Fruit fly (Drosophila melanogaster) whole organism, embryonic: Measurements from ENCODE around the gene Gdi.
A peak's percentile ranks its signal among the peaks of the same experiment; 100 is the strongest.

Source experiments
- ATbp ChIP-seq: fragments of 200-800 bp; sonication (Bioruptor generic); optimal IDR thresholded peaks from 2 replicates; lab custom pipeline; 2017; ENCODE audit warnings: missing biosample characterization, mild to moderate bottlenecking, missing genetic modification characterization, missing genetic modification reagents
- Ada2b ChIP-seq: fragments of 200-800 bp; sonication (Bioruptor generic); IDR thresholded peaks from 2 replicates; pipeline ENCODE4 v1.3.6; 2022; ENCODE audit warnings: missing biosample characterization, missing genetic modification characterization
- Aef1 ChIP-seq: fragments of 200-800 bp; sonication (Bioruptor generic); IDR thresholded peaks from 3 replicates; pipeline ENCODE4 v1.3.6; 2022; ENCODE audit warnings: missing biosample characterization, missing genetic modification characterization
- B-H2 ChIP-seq: fragments of 200-800 bp; sonication (Bioruptor generic); optimal IDR thresholded peaks from 2 replicates; lab custom pipeline; 2018; ENCODE audit warnings: missing biosample characterization, mild to moderate bottlenecking, missing genetic modification characterization
- CG1024 ChIP-seq: fragments of 200-800 bp; sonication (Bioruptor generic); IDR thresholded peaks from 2 replicates; pipeline ENCODE4 v1.3.6; 2022; ENCODE audit warnings: missing biosample characterization, missing genetic modification characterization
- CG10565 ChIP-seq: fragments of 200-800 bp; sonication (Bioruptor generic); optimal IDR thresholded peaks from 3 replicates; lab custom pipeline; 2016; ENCODE audit warnings: missing biosample characterization, mild to moderate bottlenecking, missing genetic modification characterization
- CG11695 ChIP-seq: fragments of 200-800 bp; sonication (Bioruptor generic); IDR thresholded peaks from 3 replicates; pipeline ENCODE4 v1.3.6; 2022; ENCODE audit warnings: missing biosample characterization, missing genetic modification characterization
- CG12659 ChIP-seq: fragments of 200-800 bp; sonication (Bioruptor generic); optimal IDR thresholded peaks from 3 replicates; lab custom pipeline; 2017; ENCODE audit warnings: mild to moderate bottlenecking, missing biosample characterization, missing genetic modification reagents, missing genetic modification characterization
- CG12942 ChIP-seq: fragments of 200-800 bp; sonication (Bioruptor generic); optimal IDR thresholded peaks from 3 replicates; lab custom pipeline; 2016; ENCODE audit warnings: missing biosample characterization, missing genetic modification characterization
- CG16863 ChIP-seq: fragments of 200-800 bp; sonication (Bioruptor generic); optimal IDR thresholded peaks from 3 replicates; lab custom pipeline; 2016; ENCODE audit warnings: missing biosample characterization, missing genetic modification characterization
- CG3163 ChIP-seq: fragments of 200-800 bp; sonication (Bioruptor generic); optimal IDR thresholded peaks from 3 replicates; lab custom pipeline; 2016; ENCODE audit warnings: missing biosample characterization, missing genetic modification characterization
- CG4854 ChIP-seq: fragments of 200-800 bp; sonication (Bioruptor generic); optimal IDR thresholded peaks from 2 replicates; lab custom pipeline; 2016; ENCODE audit warnings: missing biosample characterization, missing genetic modification characterization, inconsistent platforms
- CG6854 ChIP-seq: fragments of 200-800 bp; sonication (Bioruptor generic); optimal IDR thresholded peaks from 3 replicates; lab custom pipeline; 2017; ENCODE audit warnings: missing biosample characterization, mild to moderate bottlenecking, missing genetic modification characterization
- CG7928 ChIP-seq: fragments of 200-800 bp; sonication (Bioruptor generic); optimal IDR thresholded peaks from 2 replicates; lab custom pipeline; 2017; ENCODE audit warnings: missing biosample characterization, mild to moderate bottlenecking, missing genetic modification characterization
- CG8388 ChIP-seq: fragments of 200-800 bp; sonication (Bioruptor generic); optimal IDR thresholded peaks from 2 replicates; lab custom pipeline; 2019; ENCODE audit warnings: missing biosample characterization, mild to moderate bottlenecking, missing genetic modification characterization, moderate library complexity
- CG9215 ChIP-seq: fragments of 200-800 bp; sonication (Bioruptor generic); IDR thresholded peaks from 2 replicates; pipeline ENCODE4 v1.3.6; 2022; ENCODE audit warnings: missing biosample characterization, missing genetic modification characterization
- Chrac-16 ChIP-seq: fragments of 200-800 bp; sonication (Bioruptor generic); optimal IDR thresholded peaks from 3 replicates; lab custom pipeline; 2016; ENCODE audit warnings: missing biosample characterization, missing genetic modification characterization
- Dll ChIP-seq: fragments of 200-800 bp; sonication (Bioruptor generic); IDR thresholded peaks from 4 replicates; pipeline ENCODE4 v1.3.6; 2022; ENCODE audit warnings: missing biosample characterization, missing genetic modification characterization; ENCODE audit not compliant: partially characterized antibody
- Doc3 ChIP-seq: fragments of 200-800 bp; sonication (Bioruptor generic); IDR thresholded peaks from 3 replicates; pipeline ENCODE4 v1.3.6; 2022; ENCODE audit warnings: missing biosample characterization, missing genetic modification characterization; ENCODE audit not compliant: partially characterized antibody
- E2f1 ChIP-seq: fragments of 200-800 bp; sonication (Bioruptor generic); IDR thresholded peaks from 2 replicates; pipeline ENCODE4 v1.3.6; 2022; ENCODE audit warnings: missing biosample characterization, missing genetic modification characterization
- Fer1 ChIP-seq: fragments of 200-800 bp; sonication (Bioruptor generic); optimal IDR thresholded peaks from 2 replicates; lab custom pipeline; 2017; ENCODE audit warnings: missing biosample characterization, mild to moderate bottlenecking, missing genetic modification characterization
- Fer2 ChIP-seq: fragments of 200-800 bp; sonication (Bioruptor generic); optimal IDR thresholded peaks from 2 replicates; lab custom pipeline; 2018; ENCODE audit warnings: missing biosample characterization, mild to moderate bottlenecking, missing genetic modification characterization, moderate library complexity
- HHEX ChIP-seq: fragments of 200-800 bp; sonication (Bioruptor generic); optimal IDR thresholded peaks from 3 replicates; lab custom pipeline; 2017; ENCODE audit warnings: missing biosample characterization, mild to moderate bottlenecking, missing genetic modification characterization, missing genetic modification reagents
- Hmx ChIP-seq: fragments of 200-800 bp; sonication (Bioruptor generic); optimal IDR thresholded peaks from 2 replicates; lab custom pipeline; 2016; ENCODE audit warnings: missing biosample characterization, missing genetic modification characterization
- MESR4 ChIP-seq: fragments of 200-800 bp; sonication (Bioruptor generic); optimal IDR thresholded peaks from 2 replicates; lab custom pipeline; 2018; ENCODE audit warnings: missing biosample characterization, mild to moderate bottlenecking, missing genetic modification characterization, moderate library complexity
- MTF-1 ChIP-seq: fragments of 200-800 bp; sonication (Bioruptor generic); optimal IDR thresholded peaks from 2 replicates; lab custom pipeline; 2018; ENCODE audit warnings: missing biosample characterization, mild to moderate bottlenecking, missing genetic modification characterization, borderline replicate concordance
- Med ChIP-seq: fragments of 200-800 bp; sonication (Bioruptor generic); peaks from one replicate; lab custom pipeline; 2016; ENCODE audit warnings: missing biosample characterization, missing genetic modification characterization, mild to moderate bottlenecking, inconsistent platforms, moderate library complexity
- Nf-YC ChIP-seq: fragments of 200-800 bp; optimal IDR thresholded peaks from 3 replicates; lab custom pipeline; 2019; ENCODE audit warnings: missing biosample characterization, mild to moderate bottlenecking, missing genetic modification characterization, moderate library complexity
- NfI ChIP-seq: fragments of 200-800 bp; sonication (Bioruptor generic); optimal IDR thresholded peaks from 3 replicates; lab custom pipeline; 2018; ENCODE audit warnings: missing biosample characterization, mild to moderate bottlenecking, missing genetic modification characterization, moderate library complexity
- Oaz ChIP-seq: fragments of 200-800 bp; sonication (Bioruptor generic); IDR thresholded peaks from 2 replicates; pipeline ENCODE4 v1.3.6; 2022; ENCODE audit warnings: missing biosample characterization, missing genetic modification characterization
- Sin3A ChIP-seq: fragments of >200 bp; optimal IDR thresholded peaks from 2 replicates; lab custom pipeline; 2018
- TFAM ChIP-seq: fragments of 200-800 bp; sonication (Bioruptor generic); optimal IDR thresholded peaks from 2 replicates; lab custom pipeline; 2017; ENCODE audit warnings: missing biosample characterization, missing genetic modification characterization, inconsistent platforms
- Vsx1 ChIP-seq: fragments of 200-800 bp; sonication (Bioruptor generic); optimal IDR thresholded peaks from 2 replicates; lab custom pipeline; 2017; ENCODE audit warnings: missing biosample characterization, mild to moderate bottlenecking, missing genetic modification characterization, missing genetic modification reagents
- btn ChIP-seq: fragments of 200-800 bp; sonication (Bioruptor generic); optimal IDR thresholded peaks from 2 replicates; lab custom pipeline; 2016; ENCODE audit warnings: missing biosample characterization, missing genetic modification characterization
- dan ChIP-seq: fragments of 200-800 bp; sonication (Bioruptor generic); IDR thresholded peaks from 2 replicates; pipeline ENCODE4 v1.3.6; 2022; ENCODE audit warnings: missing biosample characterization, missing genetic modification characterization
- fd96Cb ChIP-seq: fragments of 200-800 bp; sonication (Bioruptor generic); optimal IDR thresholded peaks from 2 replicates; lab custom pipeline; 2018; ENCODE audit warnings: missing biosample characterization, mild to moderate bottlenecking, missing genetic modification characterization, moderate library complexity
- gro ChIP-seq: fragments of 200-800 bp; sonication (Bioruptor generic); optimal IDR thresholded peaks from 2 replicates; lab custom pipeline; 2016; ENCODE audit warnings: missing biosample characterization, missing genetic modification characterization
- hbn ChIP-seq: fragments of 200-800 bp; sonication (Bioruptor generic); IDR thresholded peaks from 2 replicates; pipeline ENCODE4 v1.3.6; 2022; ENCODE audit warnings: missing biosample characterization, missing genetic modification characterization; ENCODE audit not compliant: partially characterized antibody
- inv ChIP-seq: fragments of 200-800 bp; sonication (Bioruptor generic); IDR thresholded peaks from 2 replicates; pipeline ENCODE4 v1.3.6; 2022; ENCODE audit warnings: missing biosample characterization, missing genetic modification characterization; ENCODE audit not compliant: partially characterized antibody
- nom ChIP-seq: fragments of 200-800 bp; sonication (Bioruptor generic); optimal IDR thresholded peaks from 2 replicates; lab custom pipeline; 2017; ENCODE audit warnings: missing biosample characterization, missing genetic modification characterization, mild to moderate bottlenecking, moderate library complexity, missing genetic modification reagents
- pros ChIP-seq: fragments of 200-800 bp; sonication (Bioruptor generic); optimal IDR thresholded peaks from 3 replicates; lab custom pipeline; 2019; ENCODE audit warnings: missing biosample characterization, mild to moderate bottlenecking, missing genetic modification characterization, moderate library complexity
- sima ChIP-seq: fragments of 200-800 bp; sonication (Bioruptor generic); optimal IDR thresholded peaks from 2 replicates; lab custom pipeline; 2016; ENCODE audit warnings: missing biosample characterization, missing genetic modification characterization
- sug ChIP-seq: fragments of 200-800 bp; optimal IDR thresholded peaks from 2 replicates; lab custom pipeline; 2019; ENCODE audit warnings: missing biosample characterization, mild to moderate bottlenecking, missing genetic modification characterization, moderate library complexity
- tio ChIP-seq: fragments of 200-800 bp; sonication (Bioruptor generic); optimal IDR thresholded peaks from 2 replicates; lab custom pipeline; 2017; ENCODE audit warnings: missing biosample characterization, missing genetic modification characterization, inconsistent platforms
- toy ChIP-seq: fragments of 200-800 bp; sonication (Bioruptor generic); IDR thresholded peaks from 2 replicates; pipeline ENCODE4 v1.3.6; 2022; ENCODE audit warnings: missing biosample characterization, missing genetic modification characterization
- vfl ChIP-seq: fragments of 200-800 bp; sonication (Bioruptor generic); optimal IDR thresholded peaks from 2 replicates; lab custom pipeline; 2016; ENCODE audit warnings: missing biosample characterization, missing genetic modification characterization
- wek ChIP-seq: fragments of 200-800 bp; sonication (Bioruptor generic); optimal IDR thresholded peaks from 3 replicates; lab custom pipeline; 2018; ENCODE audit warnings: missing biosample characterization, mild to moderate bottlenecking, missing genetic modification characterization, moderate library complexity
- zen ChIP-seq: fragments of 200-800 bp; sonication (Bioruptor generic); optimal IDR thresholded peaks from 3 replicates; lab custom pipeline; 2018; ENCODE audit warnings: missing biosample characterization, mild to moderate bottlenecking, missing genetic modification characterization, moderate library complexity

Gdi gene

DNA sequence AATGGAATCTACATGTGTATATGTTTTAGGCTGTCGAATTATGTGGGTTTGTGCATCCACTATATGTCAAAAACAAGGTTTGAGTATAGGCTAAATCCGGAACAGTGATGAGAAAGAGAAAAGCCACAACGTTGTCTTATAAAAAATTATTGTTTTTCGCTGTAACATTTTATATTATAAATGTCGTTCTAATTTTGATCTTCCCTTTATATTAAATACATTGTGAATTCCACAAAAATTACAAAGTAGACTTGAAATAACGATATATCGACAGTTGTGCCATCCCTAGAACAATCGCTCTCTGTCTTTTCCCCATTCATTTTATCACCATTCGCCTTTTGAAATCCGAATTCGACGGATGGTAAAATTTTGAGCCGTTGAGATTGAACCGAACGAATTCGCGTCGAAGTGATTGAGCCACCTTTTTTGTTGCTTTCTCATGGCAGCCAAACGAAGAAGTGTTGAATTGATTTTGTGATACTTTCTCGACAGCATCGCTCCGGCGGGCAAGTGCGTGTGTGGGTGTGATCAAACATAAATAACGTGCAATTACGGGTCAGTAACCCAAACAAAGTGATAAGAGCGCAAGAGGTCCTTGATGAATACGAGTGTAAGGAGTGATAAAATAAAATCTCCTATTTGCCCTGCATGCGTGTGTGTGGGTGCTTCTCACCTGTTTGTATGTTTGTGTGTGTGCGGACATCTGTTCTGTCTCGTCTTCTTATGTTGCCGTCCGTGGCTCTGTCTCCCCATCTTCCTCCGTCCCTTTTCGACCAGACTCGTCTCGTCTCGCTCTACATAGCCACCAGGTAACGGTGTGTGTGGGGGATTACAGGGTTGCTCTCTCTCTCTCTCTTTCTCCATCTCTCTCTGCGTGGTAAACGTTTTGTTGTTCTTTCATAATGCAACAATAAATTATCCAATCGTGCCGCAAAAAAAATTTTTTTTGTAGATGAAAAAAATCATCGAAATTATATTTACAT, 26.5 kb upstream of the Gdi start, which contains the start of gene Oatp30B (continued):
- peak; percentile 96 for TF ChIP-seq Fer1
- peak; percentile 89 for TF ChIP-seq CG1024
- peak; percentile 96 for TF ChIP-seq Fer2 (tag; lab: Kevin White, UChicago)
- no peak for TF ChIP-seq Sin3A (lab: Kevin White, UChicago)
- peak; percentile 95 for TF ChIP-seq inv
- peak; percentile 94 for TF ChIP-seq HHEX
- no peak for TF ChIP-seq dan (GFP tag; lab: Robert Waterston, UW)
- peak; percentile 43 for TF ChIP-seq MESR4 (GFP tag; lab: Kevin White, UChicago)
- TF ChIP-seq btn (GFP tag; lab: Kevin White, UChicago), result peak; percentile 82
- TF ChIP-seq CG4854 (GFP tag; lab: Kevin White, UChicago), result peak; percentile 95
- TF ChIP-seq tio, result peak; percentile 95
- peak; percentile 90 for TF ChIP-seq MTF-1 (GFP tag; lab: Kevin White, UChicago)
- peak; percentile 79 for TF ChIP-seq CG10565 (GFP tag; lab: Kevin White, UChicago)
- peak; percentile 71 for TF ChIP-seq CG7928 (GFP tag; lab: Kevin White, UChicago)
- TF ChIP-seq zen, result peak; percentile 98
- peak; percentile 88 for TF ChIP-seq Nf-YC (tag; lab: Kevin White, UChicago)
- TF ChIP-seq nom (GFP tag; lab: Kevin White, UChicago), result peak; percentile 72
- TF ChIP-seq toy (GFP tag; lab: Robert Waterston, UW), result peak; percentile 88
- TF ChIP-seq fd96Cb (tag; lab: Kevin White, UChicago), result peak; percentile 95
- TF ChIP-seq Dll (GFP tag; lab: Robert Waterston, UW), result peak; percentile 100
- TF ChIP-seq NfI (GFP tag; lab: Kevin White, UChicago), result peak; percentile 95
- TF ChIP-seq Med, result peak; percentile 99
- TF ChIP-seq hbn (GFP tag; lab: Robert Waterston, UW), result peak; percentile 99
- TF ChIP-seq ATbp (GFP tag; lab: Kevin White, UChicago), result peak; percentile 89
- TF ChIP-seq Vsx1 (GFP tag; lab: Kevin White, UChicago), result peak; percentile 81
- peak; percentile 97 for TF ChIP-seq B-H2
- TF ChIP-seq gro (GFP tag; lab: Kevin White, UChicago), result peak; percentile 96
- TF ChIP-seq TFAM (GFP tag; lab: Kevin White, UChicago), result peak; percentile 88
- TF ChIP-seq Doc3 (GFP tag; lab: Robert Waterston, UW), result peak; percentile 100
- peak; percentile 95 for TF ChIP-seq Oaz (GFP tag; lab: Robert Waterston, UW)
- peak; percentile 96 for TF ChIP-seq Ada2b (GFP tag; lab: Robert Waterston, UW)
- TF ChIP-seq Hmx (GFP tag; lab: Kevin White, UChicago), result peak; percentile 91
- TF ChIP-seq sug (tag; lab: Kevin White, UChicago), result peak; percentile 95
- peak; percentile 83 for TF ChIP-seq CG3163
- peak; percentile 97 for TF ChIP-seq CG12942 (GFP tag; lab: Kevin White, UChicago)
- TF ChIP-seq sima, result peak; percentile 81
- TF ChIP-seq vfl, result peak; percentile 95
- peak; percentile 96 for TF ChIP-seq CG8388
- TF ChIP-seq wek (GFP tag; lab: Kevin White, UChicago), result peak; percentile 73
- peak; percentile 92 for TF ChIP-seq CG16863 (GFP tag; lab: Kevin White, UChicago)
- TF ChIP-seq pros (GFP tag; lab: Kevin White, UChicago), result peak; percentile 72
- peak; percentile 95 for TF ChIP-seq CG11695 (GFP tag; lab: Robert Waterston, UW)
- peak; percentile 97 for TF ChIP-seq E2f1 (GFP tag; lab: Robert Waterston, UW)
- peak; percentile 94 for TF ChIP-seq CG9215
- peak; percentile 97 for TF ChIP-seq Chrac-16 (GFP tag; lab: Kevin White, UChicago)
- TF ChIP-seq Aef1, result peak; percentile 97
- TF ChIP-seq CG6854, result peak; percentile 90
- peak; percentile 97 for TF ChIP-seq CG12659 (GFP tag; lab: Kevin White, UChicago)
